Fruit fly (Drosophila melanogaster): ENCODE measurements around the gene CG10616.

Gene CG10616

dm6 chr3L:12514762-12515215 lies 43.3 kb downstream of the CG10616 start, which contains the start of the genes sti and tral (continued):
- TF ChIP-seq CG10654 (GFP tag; optimal IDR thresholded peaks at IDR 0.05) (peak; percentile 85), Mrtf (GFP tag; IDR thresholded peaks at IDR 0.05) (peak; percentile 80), Six4 (GFP tag; optimal IDR thresholded peaks at IDR 0.05) (peak; percentile 70), CG1024 (GFP tag; IDR thresholded peaks at IDR 0.05) (peak; percentile 40; the same call in 1 of the 2 replicates), CG10366 (GFP tag; IDR thresholded peaks at IDR 0.05) (peak; percentile 83), CG17328 (GFP tag; IDR thresholded peaks at IDR 0.05) (peak; percentile 68), chn (GFP tag; optimal IDR thresholded peaks at IDR 0.05) (peak; percentile 94), CG4282 (GFP tag; optimal IDR thresholded peaks at IDR 0.05) (peak; percentile 90), CG34422 (GFP tag; IDR thresholded peaks at IDR 0.05) (peak; percentile 79; the same call in 2 of the 3 replicates), amos (GFP tag; IDR thresholded peaks at IDR 0.05; ENCODE audit: partially characterized antibody) (no peak; the same call in 1 of the 2 replicates), Ssrp (tag; optimal IDR thresholded peaks at IDR 0.05) (peak; percentile 78), Awh (GFP tag; IDR thresholded peaks at IDR 0.05) (peak; percentile 61), prd (optimal IDR thresholded peaks at IDR 0.05) (no peak), prd (GFP tag; IDR thresholded peaks at IDR 0.05) (peak; percentile 89), CG15696 (tag; optimal IDR thresholded peaks at IDR 0.05) (peak; percentile 79), CTCF (GFP tag; optimal IDR thresholded peaks at IDR 0.05) (peak; percentile 74), ro (GFP tag; IDR thresholded peaks at IDR 0.05) (peak; percentile 57; the same call in 1 of the 2 replicates), exex (tag; optimal IDR thresholded peaks at IDR 0.05) (peak; percentile 64), vvl (GFP tag; IDR thresholded peaks at IDR 0.05) (peak; percentile 92), CoRest (tag; optimal IDR thresholded peaks at IDR 0.05) (peak; percentile 89), dmrt99B (tag; optimal IDR thresholded peaks at IDR 0.05) (peak; percentile 71), Aef1 (GFP tag; IDR thresholded peaks at IDR 0.05) (peak; percentile 84), sd (tag; optimal IDR thresholded peaks at IDR 0.05) (no peak), TFAM (GFP tag; optimal IDR thresholded peaks at IDR 0.05) (no peak), CG14667 (GFP tag; IDR thresholded peaks at IDR 0.05) (peak; percentile 83), sens-2 (GFP tag; IDR thresholded peaks at IDR 0.05) (peak; percentile 21; the same call in 1 of the 2 replicates), jumu (GFP tag; optimal IDR thresholded peaks at IDR 0.05) (peak; percentile 97), CG32532 (GFP tag; IDR thresholded peaks at IDR 0.05) (peak; percentile 89), Gug (GFP tag; IDR thresholded peaks at IDR 0.05) (peak; percentile 91), Bgb (GFP tag; IDR thresholded peaks at IDR 0.05; ENCODE audit: partially characterized antibody) (no peak), CG17359 (tag; optimal IDR thresholded peaks at IDR 0.05) (peak; percentile 86), CG34224 (GFP tag; IDR thresholded peaks at IDR 0.05; ENCODE audit: partially characterized antibody) (0 out of 3 replicates have a peak, but pooled peaks have one; percentile 15), Oli (tag; optimal IDR thresholded peaks at IDR 0.05) (peak; percentile 55), ken (GFP tag; IDR thresholded peaks at IDR 0.05) (peak; percentile 87), grau (tag; optimal IDR thresholded peaks at IDR 0.05) (peak; percentile 80), Fer3 (tag; optimal IDR thresholded peaks at IDR 0.05) (peak; percentile 87), ems (GFP tag; optimal IDR thresholded peaks at IDR 0.05) (peak; percentile 91), CG8359 (GFP tag; optimal IDR thresholded peaks at IDR 0.05; ENCODE audit: borderline replicate concordance) (peak; percentile 59), CG14710 (tag; optimal IDR thresholded peaks at IDR 0.05) (peak; percentile 93), CG17802 (tag; optimal IDR thresholded peaks at IDR 0.05) (peak; percentile 50), nau (GFP tag; optimal IDR thresholded peaks at IDR 0.05) (no peak), bab2 (GFP tag; optimal IDR thresholded peaks at IDR 0.05) (peak; percentile 96), MBD-R2 (GFP tag; IDR thresholded peaks at IDR 0.05) (peak; percentile 91), Chrac-16 (GFP tag; optimal IDR thresholded peaks at IDR 0.05) (peak; percentile 92), H15 (GFP tag; IDR thresholded peaks at IDR 0.05) (peak; percentile 71), CG7928 (GFP tag; optimal IDR thresholded peaks at IDR 0.05) (peak; percentile 100), dimm (GFP tag; IDR thresholded peaks at IDR 0.05) (0 out of 2 replicates have a peak, but pooled peaks have one; percentile 10), Eip74EF (GFP tag; optimal IDR thresholded peaks at IDR 0.05) (no peak), lab (GFP tag; optimal IDR thresholded peaks at IDR 0.05) (peak; percentile 93), ac (GFP tag; optimal IDR thresholded peaks at IDR 0.05) (peak; percentile 16), CG2889 (GFP tag; IDR thresholded peaks at IDR 0.05) (peak; percentile 78)
